Worm (Caenorhabditis elegans) whole organism, midembryonic: ENCODE data around the gene tbc-8.

Experiments used
- cog-1 ChIP-seq: sonication (generic microtip); optimal IDR thresholded peaks from 2 replicates; lab custom pipeline; 2016; ENCODE audit warnings: missing genetic modification characterization, missing compliant biosample characterization
- flt-1 ChIP-seq: fragments of 200-800 bp; sonication (Bioruptor generic); IDR thresholded peaks from 2 replicates; pipeline ENCODE4 v1.3.6; 2022; ENCODE audit warnings: missing genetic modification characterization, missing compliant biosample characterization
- med-1 ChIP-seq: sonication (generic microtip); optimal IDR thresholded peaks from 2 replicates; lab custom pipeline; 2017; ENCODE audit warnings: missing genetic modification characterization, mild to moderate bottlenecking, missing compliant biosample characterization, antibody characterized with exemption, missing genetic modification reagents; ENCODE audit not compliant: insufficient read depth
- ref-1 ChIP-seq: fragments of 200-800 bp; sonication (Bioruptor generic); conservative IDR thresholded peaks from 2 replicates; pipeline ENCODE4 v1.3.6; 2022; ENCODE audit warnings: missing genetic modification reagents, missing genetic modification characterization, missing compliant biosample characterization
- ztf-23 ChIP-seq: fragments of 200-800 bp; sonication (Bioruptor generic); IDR thresholded peaks from 2 replicates; pipeline ENCODE4 v1.3.6; 2022; ENCODE audit warnings: missing genetic modification reagents, missing genetic modification characterization, missing compliant biosample characterization
- ztf-29 ChIP-seq: fragments of 200-800 bp; sonication (Bioruptor generic); IDR thresholded peaks from 2 replicates; pipeline ENCODE4 v1.3.6; 2022; ENCODE audit warnings: missing genetic modification reagents, missing genetic modification characterization, missing compliant biosample characterization

- no peak for TF ChIP-seq flt-1
- no peak for TF ChIP-seq ztf-29 (GFP tag; lab: Robert Waterston, UW)
- no peak for TF ChIP-seq cog-1
- TF ChIP-seq ref-1: no peak
- no peak for TF ChIP-seq med-1 (GFP tag; lab: Kevin White, UChicago)
- no peak for TF ChIP-seq ztf-23
Observed at ce11 chrIII:10355382-10355781, 9.4 kb upstream of the tbc-8 start, which contains the start of gene spp-1.
